Worm (Caenorhabditis elegans) whole organism, late embryonic: ENCODE measurements around the gene twk-34.

Experiments used
- F13H6.1 ChIP-seq: sonication (generic microtip); optimal IDR thresholded peaks from 2 replicates; lab custom pipeline; 2016; ENCODE audit warnings: missing genetic modification characterization, missing compliant biosample characterization
- T23F11.4 ChIP-seq: fragments of 200-800 bp; sonication (Bioruptor generic); optimal IDR thresholded peaks from 2 replicates; lab custom pipeline; 2018; ENCODE audit warnings: mild to moderate bottlenecking, missing genetic modification characterization, missing compliant biosample characterization
- ahr-1 ChIP-seq: sonication (generic microtip); optimal IDR thresholded peaks from 2 replicates; lab custom pipeline; 2016; ENCODE audit warnings: missing genetic modification characterization, missing compliant biosample characterization
- ama-1 ChIP-seq: fragments of 150-350 bp; optimal IDR thresholded peaks from 2 replicates; lab custom pipeline; 2014
- ceh-14 ChIP-seq: sonication (generic microtip); optimal IDR thresholded peaks from 2 replicates; lab custom pipeline; 2016; ENCODE audit warnings: missing genotype, missing genetic modification characterization, missing compliant biosample characterization
- ceh-24 ChIP-seq: sonication (generic microtip); optimal IDR thresholded peaks from 2 replicates; lab custom pipeline; 2016; ENCODE audit warnings: mild to moderate bottlenecking, missing genetic modification characterization, missing compliant biosample characterization
- ceh-30 ChIP-seq: fragments of 150-350 bp; optimal IDR thresholded peaks from 2 replicates; lab custom pipeline; 2014; ENCODE audit warnings: missing biosample characterization, missing genetic modification characterization
- ceh-45 ChIP-seq: fragments of 200-800 bp; sonication (Bioruptor generic); IDR thresholded peaks from 2 replicates; pipeline ENCODE4 v1.3.6; 2022; ENCODE audit warnings: missing genetic modification reagents, missing genetic modification characterization, missing compliant biosample characterization
- ceh-9 ChIP-seq: sonication (generic microtip); optimal IDR thresholded peaks from 2 replicates; lab custom pipeline; 2016; ENCODE audit warnings: mild to moderate bottlenecking, missing genetic modification characterization, inconsistent platforms, missing compliant biosample characterization
- che-1 ChIP-seq: sonication (generic microtip); optimal IDR thresholded peaks from 2 replicates; lab custom pipeline; 2016; ENCODE audit warnings: mild to moderate bottlenecking, missing genetic modification characterization, missing compliant biosample characterization
- dmd-4 ChIP-seq: sonication (generic microtip); optimal IDR thresholded peaks from 2 replicates; lab custom pipeline; 2016; ENCODE audit warnings: borderline replicate concordance, missing genetic modification characterization, missing compliant biosample characterization
- dve-1 ChIP-seq: sonication (generic microtip); optimal IDR thresholded peaks from 2 replicates; lab custom pipeline; 2017; ENCODE audit warnings: antibody characterized with exemption, mild to moderate bottlenecking, missing genetic modification characterization, missing compliant biosample characterization
- ets-4 ChIP-seq: sonication (generic microtip); optimal IDR thresholded peaks from 2 replicates; lab custom pipeline; 2016; ENCODE audit warnings: missing genetic modification characterization, missing compliant biosample characterization
- eyg-1 ChIP-seq: sonication (generic microtip); optimal IDR thresholded peaks from 2 replicates; lab custom pipeline; 2016; ENCODE audit warnings: missing genotype, missing genetic modification characterization, missing compliant biosample characterization
- fax-1 ChIP-seq: sonication (generic microtip); optimal IDR thresholded peaks from 2 replicates; lab custom pipeline; 2016; ENCODE audit warnings: missing genotype, missing genetic modification characterization, missing compliant biosample characterization
- gmeb-2 ChIP-seq: sonication (generic microtip); optimal IDR thresholded peaks from 2 replicates; lab custom pipeline; 2016; ENCODE audit warnings: missing genetic modification characterization, inconsistent platforms, missing compliant biosample characterization
- hlh-30 ChIP-seq: sonication (generic microtip); optimal IDR thresholded peaks from 2 replicates; lab custom pipeline; 2017; ENCODE audit warnings: antibody characterized with exemption, missing genetic modification characterization, missing compliant biosample characterization; ENCODE audit not compliant: insufficient read depth
- hlh-6 ChIP-seq: sonication (generic microtip); optimal IDR thresholded peaks from 2 replicates; lab custom pipeline; 2016; ENCODE audit warnings: missing genotype, missing genetic modification characterization, missing compliant biosample characterization
- hlh-8 ChIP-seq: sonication (generic microtip); optimal IDR thresholded peaks from 2 replicates; lab custom pipeline; 2016; ENCODE audit warnings: missing genotype, missing genetic modification characterization, missing compliant biosample characterization
- lim-6 ChIP-seq: sonication (generic microtip); optimal IDR thresholded peaks from 2 replicates; lab custom pipeline; 2016; ENCODE audit warnings: missing genetic modification characterization, missing compliant biosample characterization
- nhr-232 ChIP-seq: sonication (generic microtip); optimal IDR thresholded peaks from 2 replicates; lab custom pipeline; 2016; ENCODE audit warnings: missing genetic modification characterization, missing compliant biosample characterization
- npax-4 ChIP-seq: sonication (generic microtip); optimal IDR thresholded peaks from 2 replicates; lab custom pipeline; 2016; ENCODE audit warnings: missing genetic modification characterization, missing compliant biosample characterization
- pag-3 ChIP-seq: sonication (generic microtip); optimal IDR thresholded peaks from 2 replicates; lab custom pipeline; 2016; ENCODE audit warnings: missing compliant biosample characterization, missing genetic modification characterization, borderline replicate concordance
- pax-1 ChIP-seq: fragments of 150-350 bp; optimal IDR thresholded peaks from 2 replicates; lab custom pipeline; 2014; ENCODE audit warnings: missing biosample characterization, missing genetic modification characterization
- pha-2 ChIP-seq: sonication (generic microtip); optimal IDR thresholded peaks from 2 replicates; lab custom pipeline; 2017; ENCODE audit warnings: mild to moderate bottlenecking, missing genetic modification characterization, missing compliant biosample characterization
- pros-1 ChIP-seq: fragments of 150-350 bp; optimal IDR thresholded peaks from 2 replicates; lab custom pipeline; 2014; ENCODE audit warnings: missing biosample characterization, missing genetic modification reagents, missing genetic modification characterization
- rnt-1 ChIP-seq: sonication (generic microtip); optimal IDR thresholded peaks from 2 replicates; lab custom pipeline; 2016; ENCODE audit warnings: missing genetic modification characterization, missing compliant biosample characterization
- sox-2 ChIP-seq: fragments of 200-800 bp; sonication (Bioruptor generic); IDR thresholded peaks from 2 replicates; pipeline ENCODE4 v1.3.6; 2022; ENCODE audit warnings: missing genetic modification reagents, missing genetic modification characterization, missing compliant biosample characterization
- sox-4 ChIP-seq: sonication (generic microtip); optimal IDR thresholded peaks from 2 replicates; lab custom pipeline; 2017; ENCODE audit warnings: mild to moderate bottlenecking, missing genetic modification characterization, inconsistent platforms, missing compliant biosample characterization
- unc-3 ChIP-seq, 2 experiments: fragments of 200-800 bp in 1 of 2; sonication (Bioruptor generic) in 1 of 2; sonication (generic microtip) in 1 of 2; conservative IDR thresholded peaks in 1 of 2; optimal IDR thresholded peaks in 1 of 2; 2 replicates each; pipeline versions ENCODE4 v1.3.6 to Lab custom; 2016 to 2022; ENCODE audit warnings: missing compliant biosample characterization in 2 of 2, missing genetic modification characterization in 2 of 2, missing genetic modification reagents in 1 of 2
- unc-42 ChIP-seq: sonication (generic microtip); optimal IDR thresholded peaks from 2 replicates; lab custom pipeline; 2016; ENCODE audit warnings: missing genotype, missing genetic modification characterization, missing compliant biosample characterization
- unc-55 ChIP-seq: sonication (generic microtip); optimal IDR thresholded peaks from 2 replicates; lab custom pipeline; 2017; ENCODE audit warnings: missing biosample characterization, missing genetic modification reagents, missing genetic modification characterization
- unc-86 ChIP-seq: sonication (generic microtip); optimal IDR thresholded peaks from 2 replicates; lab custom pipeline; 2016; ENCODE audit warnings: missing genetic modification characterization, missing compliant biosample characterization
- zip-5 ChIP-seq: sonication (generic microtip); optimal IDR thresholded peaks from 2 replicates; lab custom pipeline; 2016; ENCODE audit warnings: missing genetic modification characterization, missing compliant biosample characterization
- ztf-16 ChIP-seq: sonication (generic microtip); optimal IDR thresholded peaks from 2 replicates; lab custom pipeline; 2017; ENCODE audit warnings: missing genetic modification characterization, missing compliant biosample characterization

twk-34 gene

DNA sequence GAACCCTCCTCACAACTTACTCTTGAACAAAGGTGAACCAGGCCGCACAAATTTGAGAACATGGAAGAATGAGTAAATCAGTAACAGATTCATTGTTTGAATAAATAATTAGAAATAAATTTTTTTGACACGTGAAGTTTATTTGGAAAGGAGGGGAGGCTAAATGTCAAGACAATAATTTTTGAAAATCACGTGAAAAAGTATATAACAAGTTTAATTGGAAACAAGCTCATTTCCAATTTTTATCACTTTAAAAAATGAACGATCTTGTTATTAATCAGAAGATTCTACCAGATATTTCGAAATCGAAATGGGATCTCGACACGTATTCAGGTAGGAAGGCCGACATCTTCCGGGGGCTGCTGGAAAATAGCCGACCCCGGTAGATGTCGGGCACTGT is 21.9 kb downstream of the twk-34 start, which contains the start of the genes irld-57 and sfxn-1.3:
Gene irld-57, minus strand, starts transcription at position 101 of the 400 bp plus-strand sequence.
Gene sfxn-1.3, plus strand, starts transcription at position 232 of the 400 bp plus-strand sequence.
- TF ChIP-seq hlh-8 (tag; lab: Kevin White, UChicago) (no peak), dve-1 (no peak), rnt-1 (tag; lab: Kevin White, UChicago) (no peak), unc-3 (GFP tag; conservative IDR thresholded peaks at IDR 0.05; lab: Robert Waterston, UW) (no peak), unc-3 (tag; optimal IDR thresholded peaks at IDR 0.05; lab: Kevin White, UChicago) (no peak), hlh-6 (tag; lab: Kevin White, UChicago) (no peak), hlh-30 (tag; lab: Kevin White, UChicago) (no peak), ets-4 (tag; lab: Kevin White, UChicago) (no peak), sox-2 (no peak), pha-2 (tag; lab: Kevin White, UChicago) (no peak), unc-42 (tag; lab: Kevin White, UChicago) (no peak), nhr-232 (tag; lab: Kevin White, UChicago) (no peak), ceh-45 (GFP tag; lab: Robert Waterston, UW) (no peak), pros-1 (tag; lab: Kevin White, UChicago) (no peak), unc-55 (no peak), npax-4 (tag; lab: Kevin White, UChicago) (no peak), ceh-14 (tag; lab: Kevin White, UChicago) (no peak), che-1 (tag; lab: Kevin White, UChicago) (no peak)

DNA sequence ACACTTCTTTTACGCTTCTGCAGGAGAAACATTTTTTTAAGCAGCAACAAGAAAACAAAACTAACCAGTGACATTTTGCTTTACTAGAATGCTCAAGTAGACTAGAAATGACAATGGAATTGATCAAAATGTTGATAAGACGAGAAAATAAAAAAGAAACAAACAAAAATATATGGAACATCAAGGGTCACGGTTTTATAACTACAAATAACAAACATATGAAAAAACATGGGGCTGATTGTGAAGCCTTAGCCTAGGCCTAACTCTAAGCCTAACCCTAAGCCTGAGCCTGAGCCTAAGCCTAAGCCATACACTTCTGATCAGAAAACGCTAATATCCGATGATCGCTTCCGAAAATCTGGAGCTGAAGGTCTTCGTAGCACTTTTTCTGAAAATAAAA is 25.7 kb downstream of the twk-34 start, which contains the start of gene Y6E2A.10:
Gene Y6E2A.10, minus strand, starts transcription at position 101 of the 400 bp plus-strand sequence.
- TF ChIP-seq T23F11.4 (no peak), npax-4 (tag; lab: Kevin White, UChicago) (no peak), ceh-24 (tag; lab: Kevin White, UChicago) (no peak)

DNA sequence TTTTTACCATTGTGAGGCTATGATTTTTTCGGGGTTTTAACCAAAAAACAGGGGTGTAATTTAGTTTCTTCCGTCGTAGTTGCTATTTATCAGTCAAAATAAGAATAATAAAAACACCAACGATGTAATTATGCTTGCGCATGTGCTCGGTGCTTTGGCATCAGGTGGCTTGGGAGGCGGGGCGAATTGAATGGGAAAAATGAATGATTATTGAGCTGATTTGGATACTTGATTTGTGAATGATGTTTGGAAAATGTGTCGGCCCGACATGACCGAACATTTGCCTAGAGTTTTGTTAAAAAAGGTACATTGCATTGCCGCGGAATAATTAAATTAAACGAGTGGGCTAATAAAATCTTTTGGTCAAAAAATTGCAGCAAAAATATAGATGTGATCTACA is 27.4 kb downstream of the twk-34 start, which contains the start of gene str-38:
Gene str-38, minus strand, starts transcription at position 101 of the 400 bp plus-strand sequence.
- TF ChIP-seq ceh-45 (GFP tag; lab: Robert Waterston, UW): no peak
- TF ChIP-seq sox-4 (tag; lab: Kevin White, UChicago): no peak
- TF ChIP-seq dmd-4: no peak
- TF ChIP-seq F13H6.1 (tag; lab: Kevin White, UChicago): no peak
- TF ChIP-seq unc-86 (tag; lab: Kevin White, UChicago): no peak
- no peak for TF ChIP-seq pros-1 (tag; lab: Kevin White, UChicago)
- TF ChIP-seq gmeb-2 (tag; lab: Kevin White, UChicago): no peak

DNA sequence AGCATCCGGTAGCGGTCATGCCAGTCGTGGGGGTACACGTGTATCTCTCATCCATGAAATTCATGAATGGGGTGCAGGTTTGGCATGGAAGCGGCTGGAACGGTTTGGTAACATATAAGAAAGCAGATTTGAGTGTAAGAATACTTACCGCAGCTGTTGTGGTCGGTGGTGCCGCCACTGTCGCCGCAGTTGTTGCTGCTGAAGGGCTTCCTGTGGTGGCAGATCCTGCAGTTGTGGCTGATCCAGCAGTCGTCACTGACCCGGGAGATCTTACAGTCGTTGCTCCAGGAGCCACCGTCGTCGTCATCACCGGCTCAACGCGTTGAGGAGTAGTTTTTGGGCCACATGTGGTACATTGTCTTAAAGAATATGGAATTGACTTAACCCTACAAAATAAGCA is 28.3 kb downstream of the twk-34 start:
- TF ChIP-seq ahr-1 (tag; lab: Kevin White, UChicago) (no peak), lim-6 (tag; lab: Kevin White, UChicago) (no peak), ceh-30 (tag; lab: Kevin White, UChicago) (no peak), fax-1 (no peak), zip-5 (tag; lab: Kevin White, UChicago) (no peak), sox-4 (tag; lab: Kevin White, UChicago) (no peak), pag-3 (tag; lab: Kevin White, UChicago) (no peak), unc-86 (tag; lab: Kevin White, UChicago) (no peak), ets-4 (tag; lab: Kevin White, UChicago) (no peak), rnt-1 (tag; lab: Kevin White, UChicago) (no peak), F13H6.1 (tag; lab: Kevin White, UChicago) (no peak), npax-4 (tag; lab: Kevin White, UChicago) (no peak), pax-1 (no peak), dmd-4 (no peak), ceh-14 (tag; lab: Kevin White, UChicago) (no peak)

- no peak for TF ChIP-seq ztf-16 (tag; lab: Kevin White, UChicago)
- TF ChIP-seq ceh-9: no peak
- no peak for TF ChIP-seq eyg-1 (tag; lab: Kevin White, UChicago)
- no peak for TF ChIP-seq sox-2
- no peak for TF ChIP-seq ama-1
Measured at ce11 chrV:15733568-15733967, 28.8 kb downstream of the twk-34 start, which contains the start of gene T23D5.3. Gene T23D5.3 (minus strand): TSS chrV:15733668.
